Fruit fly (Drosophila melanogaster) whole organism, prepupa: ENCODE measurements around the gene CG33700.

Experiments used
- Hr39 ChIP-seq: fragments of 200-800 bp; sonication (Bioruptor generic); optimal IDR thresholded peaks from 2 replicates; lab custom pipeline; 2016; ENCODE audit warnings: missing biosample characterization, missing genetic modification characterization
- Hr4 ChIP-seq: fragments of 200-800 bp; sonication (Bioruptor generic); optimal IDR thresholded peaks from 3 replicates; lab custom pipeline; 2016; ENCODE audit warnings: missing biosample characterization, missing genetic modification characterization
- Lpt ChIP-seq: fragments of 200-800 bp; sonication (Bioruptor generic); optimal IDR thresholded peaks from 3 replicates; lab custom pipeline; 2016; ENCODE audit warnings: missing biosample characterization, missing genetic modification characterization
- OdsH ChIP-seq: fragments of 200-800 bp; sonication (Bioruptor generic); optimal IDR thresholded peaks from 3 replicates; lab custom pipeline; 2016; ENCODE audit warnings: missing biosample characterization, missing genetic modification characterization
- Sox15 ChIP-seq: fragments of 200-800 bp; sonication (Bioruptor generic); optimal IDR thresholded peaks from 3 replicates; lab custom pipeline; 2016; ENCODE audit warnings: missing biosample characterization, missing genetic modification characterization
- achi ChIP-seq: fragments of 200-800 bp; sonication (Bioruptor generic); optimal IDR thresholded peaks from 3 replicates; lab custom pipeline; 2016; ENCODE audit warnings: missing biosample characterization, missing genetic modification characterization
- esn ChIP-seq: fragments of 200-800 bp; sonication (Bioruptor generic); optimal IDR thresholded peaks from 2 replicates; lab custom pipeline; 2016; ENCODE audit warnings: missing biosample characterization, mild to moderate bottlenecking, missing genetic modification characterization, moderate library complexity
- fd59A ChIP-seq: fragments of 200-800 bp; sonication (Bioruptor generic); optimal IDR thresholded peaks from 2 replicates; lab custom pipeline; 2017; ENCODE audit warnings: missing biosample characterization, mild to moderate bottlenecking, missing genetic modification characterization, missing genetic modification reagents
- pdm3 ChIP-seq: fragments of 200-800 bp; sonication (Bioruptor generic); optimal IDR thresholded peaks from 3 replicates; lab custom pipeline; 2016; ENCODE audit warnings: missing biosample characterization, missing genetic modification characterization

- TF ChIP-seq Lpt (GFP tag; lab: Kevin White, UChicago) (no peak), esn (no peak), Hr39 (GFP tag; lab: Kevin White, UChicago) (no peak), achi (GFP tag; lab: Kevin White, UChicago) (no peak), Sox15 (GFP tag; lab: Kevin White, UChicago) (no peak), pdm3 (GFP tag; lab: Kevin White, UChicago) (no peak), fd59A (GFP tag; lab: Kevin White, UChicago) (no peak), Hr4 (GFP tag; lab: Kevin White, UChicago) (no peak), OdsH (GFP tag; lab: Kevin White, UChicago) (no peak)
Observed at dm6 chr3L:9505713-9506062, 19.7 kb downstream of the CG33700 start.
